Fruit fly (Drosophila melanogaster) whole organism, embryonic: ENCODE data around the gene CG6511.

Experiments
- Bdp1 ChIP-seq: fragments of 200-800 bp; sonication (Bioruptor generic); optimal IDR thresholded peaks from 3 replicates; lab custom pipeline; 2016; ENCODE audit warnings: missing biosample characterization, missing genetic modification characterization
- CG10209 ChIP-seq: fragments of 200-800 bp; sonication (Bioruptor generic); optimal IDR thresholded peaks from 3 replicates; lab custom pipeline; 2017; ENCODE audit warnings: missing biosample characterization, mild to moderate bottlenecking, missing genetic modification characterization, missing genetic modification reagents
- CG10543 ChIP-seq: fragments of 200-800 bp; sonication (Bioruptor generic); optimal IDR thresholded peaks from 3 replicates; lab custom pipeline; 2017; ENCODE audit warnings: missing biosample characterization, mild to moderate bottlenecking, missing genetic modification characterization, moderate library complexity
- CG11456 ChIP-seq: fragments of 200-800 bp; sonication (Bioruptor generic); IDR thresholded peaks from 3 replicates; pipeline ENCODE4 v1.3.6; 2022; ENCODE audit warnings: missing biosample characterization, missing genetic modification characterization
- CG12219 ChIP-seq: fragments of 200-800 bp; sonication (Bioruptor generic); optimal IDR thresholded peaks from 3 replicates; lab custom pipeline; 2018; ENCODE audit warnings: missing biosample characterization, mild to moderate bottlenecking, missing genetic modification characterization
- CG12391 ChIP-seq: fragments of 200-800 bp; sonication (Bioruptor generic); optimal IDR thresholded peaks from 3 replicates; lab custom pipeline; 2018; ENCODE audit warnings: missing biosample characterization, mild to moderate bottlenecking, missing genetic modification characterization, moderate library complexity
- CG13296 ChIP-seq: fragments of 200-800 bp; sonication (Bioruptor generic); optimal IDR thresholded peaks from 3 replicates; lab custom pipeline; 2018; ENCODE audit warnings: missing biosample characterization, mild to moderate bottlenecking, missing genetic modification characterization
- CG13775 ChIP-seq: fragments of 200-800 bp; sonication (Bioruptor generic); optimal IDR thresholded peaks from 3 replicates; lab custom pipeline; 2017; ENCODE audit warnings: missing biosample characterization, mild to moderate bottlenecking, missing genetic modification characterization
- CG17912 ChIP-seq: fragments of 200-800 bp; sonication (Bioruptor generic); optimal IDR thresholded peaks from 2 replicates; lab custom pipeline; 2018; ENCODE audit warnings: missing biosample characterization, mild to moderate bottlenecking, missing genetic modification characterization
- CG18599 ChIP-seq: fragments of 200-800 bp; sonication (Bioruptor generic); optimal IDR thresholded peaks from 3 replicates; lab custom pipeline; 2017; ENCODE audit warnings: missing biosample characterization, missing genetic modification characterization, mild to moderate bottlenecking, moderate library complexity, missing genetic modification reagents
- CG2116 ChIP-seq: fragments of 200-800 bp; sonication (Bioruptor generic); optimal IDR thresholded peaks from 3 replicates; lab custom pipeline; 2018; ENCODE audit warnings: missing biosample characterization, mild to moderate bottlenecking, missing genetic modification characterization
- CG31365 ChIP-seq: fragments of 200-800 bp; sonication (Bioruptor generic); optimal IDR thresholded peaks from 2 replicates; lab custom pipeline; 2018; ENCODE audit warnings: missing biosample characterization, mild to moderate bottlenecking, missing genetic modification characterization
- CG3163 ChIP-seq: fragments of 200-800 bp; sonication (Bioruptor generic); optimal IDR thresholded peaks from 3 replicates; lab custom pipeline; 2016; ENCODE audit warnings: missing biosample characterization, missing genetic modification characterization
- CG33557 ChIP-seq: fragments of 200-800 bp; sonication (Bioruptor generic); optimal IDR thresholded peaks from 2 replicates; lab custom pipeline; 2019; ENCODE audit warnings: missing biosample characterization, mild to moderate bottlenecking, missing genetic modification characterization, moderate library complexity
- CG3407 ChIP-seq: fragments of 200-800 bp; sonication (Bioruptor generic); optimal IDR thresholded peaks from 2 replicates; lab custom pipeline; 2018; ENCODE audit warnings: missing biosample characterization, mild to moderate bottlenecking, missing genetic modification characterization
- CG4360 ChIP-seq: fragments of 200-800 bp; sonication (Bioruptor generic); IDR thresholded peaks from 2 replicates; pipeline ENCODE4 v1.3.6; 2022; ENCODE audit warnings: missing biosample characterization, missing genetic modification characterization
- CG4820 ChIP-seq: fragments of 200-800 bp; sonication (Bioruptor generic); optimal IDR thresholded peaks from 3 replicates; lab custom pipeline; 2016; ENCODE audit warnings: missing biosample characterization, missing genetic modification characterization
- CG5245 ChIP-seq: fragments of 200-800 bp; sonication (Bioruptor generic); optimal IDR thresholded peaks from 3 replicates; lab custom pipeline; 2016; ENCODE audit warnings: missing biosample characterization, missing genetic modification characterization
- CG5953 ChIP-seq: fragments of 200-800 bp; sonication (Bioruptor generic); IDR thresholded peaks from 2 replicates; pipeline ENCODE4 v1.3.6; 2022; ENCODE audit warnings: missing biosample characterization, missing genetic modification characterization
- CG6683 ChIP-seq: fragments of 200-800 bp; sonication (Bioruptor generic); optimal IDR thresholded peaks from 2 replicates; lab custom pipeline; 2017; ENCODE audit warnings: missing biosample characterization, mild to moderate bottlenecking, missing genetic modification characterization, missing genetic modification reagents
- CG6689 ChIP-seq: fragments of 200-800 bp; sonication (Bioruptor generic); IDR thresholded peaks from 2 replicates; pipeline ENCODE4 v1.3.6; 2022; ENCODE audit warnings: missing biosample characterization, missing genetic modification characterization
- CG7556 ChIP-seq: fragments of 200-800 bp; sonication (Bioruptor generic); optimal IDR thresholded peaks from 2 replicates; lab custom pipeline; 2017; ENCODE audit warnings: missing biosample characterization, mild to moderate bottlenecking, missing genetic modification characterization
- CG7745 ChIP-seq: fragments of 200-800 bp; sonication (Bioruptor generic); optimal IDR thresholded peaks from 2 replicates; lab custom pipeline; 2018; ENCODE audit warnings: missing biosample characterization, mild to moderate bottlenecking, missing genetic modification characterization, moderate library complexity
- CG7839 ChIP-seq: fragments of 200-800 bp; sonication (Bioruptor generic); optimal IDR thresholded peaks from 3 replicates; lab custom pipeline; 2018; ENCODE audit warnings: missing biosample characterization, mild to moderate bottlenecking, missing genetic modification characterization, moderate library complexity
- CG8359 ChIP-seq: fragments of 200-800 bp; sonication (Bioruptor generic); optimal IDR thresholded peaks from 2 replicates; lab custom pipeline; 2017; ENCODE audit warnings: missing biosample characterization, mild to moderate bottlenecking, missing genetic modification characterization, borderline replicate concordance
- Camta ChIP-seq: fragments of 200-800 bp; sonication (Bioruptor generic); optimal IDR thresholded peaks from 2 replicates; lab custom pipeline; 2016; ENCODE audit warnings: missing biosample characterization, missing genetic modification characterization
- Dek ChIP-seq: fragments of 200-800 bp; sonication (Bioruptor generic); optimal IDR thresholded peaks from 3 replicates; lab custom pipeline; 2019; ENCODE audit warnings: missing biosample characterization, mild to moderate bottlenecking, missing genetic modification characterization, moderate library complexity
- GATAe ChIP-seq: fragments of 200-800 bp; sonication (Bioruptor generic); conservative IDR thresholded peaks from 2 replicates; pipeline ENCODE4 v1.3.6; 2022; ENCODE audit warnings: missing biosample characterization, missing genetic modification characterization
- HmgZ ChIP-seq: fragments of 200-800 bp; sonication (Bioruptor generic); optimal IDR thresholded peaks from 2 replicates; lab custom pipeline; 2018; ENCODE audit warnings: missing biosample characterization, mild to moderate bottlenecking, missing genetic modification characterization
- NC2α ChIP-seq: fragments of 200-800 bp; sonication (Bioruptor generic); optimal IDR thresholded peaks from 2 replicates; lab custom pipeline; 2016; ENCODE audit warnings: missing biosample characterization, missing genetic modification characterization
- Oaz ChIP-seq: fragments of 200-800 bp; sonication (Bioruptor generic); IDR thresholded peaks from 2 replicates; pipeline ENCODE4 v1.3.6; 2022; ENCODE audit warnings: missing biosample characterization, missing genetic modification characterization
- Ravus ChIP-seq: fragments of 200-800 bp; sonication (Bioruptor generic); IDR thresholded peaks from 2 replicates; pipeline ENCODE4 v1.3.6; 2022; ENCODE audit warnings: missing biosample characterization, missing genetic modification characterization
- abd-A ChIP-seq: fragments of 200-800 bp; sonication (Bioruptor generic); optimal IDR thresholded peaks from 3 replicates; lab custom pipeline; 2019; ENCODE audit warnings: missing biosample characterization, mild to moderate bottlenecking, missing genetic modification characterization, moderate library complexity
- az2 ChIP-seq: fragments of 200-800 bp; sonication (Bioruptor generic); optimal IDR thresholded peaks from 3 replicates; lab custom pipeline; 2016; ENCODE audit warnings: missing biosample characterization, missing genetic modification characterization
- cas ChIP-seq: fragments of 200-800 bp; sonication (Bioruptor generic); IDR thresholded peaks from 2 replicates; pipeline ENCODE4 v1.3.6; 2022; ENCODE audit warnings: missing biosample characterization, missing genetic modification characterization
- chm ChIP-seq: fragments of 200-800 bp; sonication (Bioruptor generic); IDR thresholded peaks from 2 replicates; pipeline ENCODE4 v1.3.6; 2022; ENCODE audit warnings: missing biosample characterization, missing genetic modification characterization
- chn ChIP-seq: fragments of 200-800 bp; sonication (Bioruptor generic); optimal IDR thresholded peaks from 2 replicates; lab custom pipeline; 2016; ENCODE audit warnings: missing biosample characterization, missing genetic modification characterization
- dan ChIP-seq: fragments of 200-800 bp; sonication (Bioruptor generic); IDR thresholded peaks from 2 replicates; pipeline ENCODE4 v1.3.6; 2022; ENCODE audit warnings: missing biosample characterization, missing genetic modification characterization
- disco-r ChIP-seq: fragments of 200-800 bp; sonication (Bioruptor generic); optimal IDR thresholded peaks from 2 replicates; lab custom pipeline; 2016; ENCODE audit warnings: missing biosample characterization, missing genetic modification characterization
- dysf ChIP-seq: fragments of 200-800 bp; sonication (Bioruptor generic); IDR thresholded peaks from 3 replicates; pipeline ENCODE4 v1.3.6; 2022; ENCODE audit warnings: missing biosample characterization, missing genetic modification characterization
- lilli ChIP-seq: fragments of 200-800 bp; sonication (Bioruptor generic); optimal IDR thresholded peaks from 3 replicates; lab custom pipeline; 2016; ENCODE audit warnings: missing biosample characterization, missing genetic modification characterization
- row ChIP-seq: fragments of 200-800 bp; sonication (Bioruptor generic); IDR thresholded peaks from 3 replicates; pipeline ENCODE4 v1.3.6; 2022; ENCODE audit warnings: missing biosample characterization, missing genetic modification characterization
- sc ChIP-seq, 3 experiments: fragments of >200 bp in 2 of 3; fragments of 200-800 bp in 1 of 3; sonication (Bioruptor generic) in 1 of 3; optimal IDR thresholded peaks; 2 replicates in 2 of 3; 3 replicates in 1 of 3; lab custom pipeline; 2017; ENCODE audit warnings: mild to moderate bottlenecking in 1 of 3, missing biosample characterization in 1 of 3, missing genetic modification characterization in 1 of 3, missing genetic modification reagents in 1 of 3
- sens ChIP-seq: fragments of 200-800 bp; sonication (Bioruptor generic); peaks from one replicate; lab custom pipeline; 2016; ENCODE audit warnings: missing biosample characterization, missing genetic modification characterization
- tna ChIP-seq: fragments of 200-800 bp; sonication (Bioruptor generic); IDR thresholded peaks from 2 replicates; pipeline ENCODE4 v1.3.6; 2022; ENCODE audit warnings: missing biosample characterization, missing genetic modification characterization; ENCODE audit not compliant: partially characterized antibody
- tup ChIP-seq: fragments of 200-800 bp; sonication (Bioruptor generic); optimal IDR thresholded peaks from 2 replicates; lab custom pipeline; 2016; ENCODE audit warnings: missing biosample characterization, mild to moderate bottlenecking, missing genetic modification characterization, moderate library complexity
- twi ChIP-seq: fragments of 200-800 bp; optimal IDR thresholded peaks from 2 replicates; lab custom pipeline; 2019; ENCODE audit warnings: missing biosample characterization, mild to moderate bottlenecking, missing genetic modification characterization, moderate library complexity
- unc-4 ChIP-seq: fragments of 200-800 bp; sonication (Bioruptor generic); IDR thresholded peaks from 2 replicates; pipeline ENCODE4 v1.3.6; 2022; ENCODE audit warnings: missing biosample characterization, missing genetic modification characterization; ENCODE audit not compliant: partially characterized antibody
- wdn ChIP-seq: fragments of 200-800 bp; sonication (Bioruptor generic); IDR thresholded peaks from 2 replicates; pipeline ENCODE4 v1.3.6; 2022; ENCODE audit warnings: missing biosample characterization, missing genetic modification characterization

Gene CG6511

DNA sequence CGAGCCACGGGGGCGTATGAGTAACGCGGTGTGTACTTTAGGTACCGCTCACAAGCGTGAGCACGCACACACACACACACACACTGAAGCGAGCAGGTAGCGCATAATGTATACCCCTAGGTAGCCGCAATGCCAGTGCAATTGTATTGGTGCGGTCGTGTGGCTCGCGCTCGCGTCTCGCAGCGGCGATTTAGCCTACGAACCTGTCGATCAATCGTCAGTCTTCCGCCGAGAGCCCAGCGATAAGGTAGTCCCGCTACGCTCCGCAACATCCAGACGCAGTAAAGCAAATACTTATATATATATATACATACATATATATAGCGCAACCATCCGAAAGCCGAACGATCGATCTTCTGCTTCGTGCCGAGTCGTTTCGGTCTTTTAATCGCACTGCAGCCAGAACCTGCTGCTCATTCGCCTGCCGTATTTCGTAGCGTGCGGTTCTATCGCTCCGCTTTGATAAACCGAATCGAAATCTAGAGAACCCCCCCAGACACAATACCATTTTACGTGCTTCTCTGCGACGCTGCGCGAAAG is 45.5 kb upstream of the CG6511 start, which contains the start of gene hry:
TSS of gene hry (plus strand) at position 215 of the 540 bp plus-strand sequence.
- TF ChIP-seq wdn (no peak), lilli (GFP tag; lab: Kevin White, UChicago) (peak; percentile 44), row (GFP tag; lab: Robert Waterston, UW) (peak; percentile 24; the same call in 1 of the 3 replicates), CG3163 (GFP tag; lab: Kevin White, UChicago) (no peak), CG7839 (tag; lab: Kevin White, UChicago) (peak; percentile 19), sc (optimal IDR thresholded peaks at IDR 0.05; lab: Kevin White, UChicago) (no peak), sc (GFP tag; optimal IDR thresholded peaks at IDR 0.05; lab: Kevin White, UChicago) (peak; percentile 10), chm (GFP tag; lab: Robert Waterston, UW) (peak; percentile 69), az2 (GFP tag; lab: Kevin White, UChicago) (no peak), sens (peak; percentile 79), CG13775 (peak; percentile 27), Dek (tag; lab: Kevin White, UChicago) (peak; percentile 17), Camta (no peak), CG5245 (GFP tag; lab: Kevin White, UChicago) (peak; percentile 92), dysf (GFP tag; lab: Robert Waterston, UW) (0 out of 3 replicates have a peak, but pooled peaks have one; percentile 25), CG7745 (tag; lab: Kevin White, UChicago) (peak; percentile 4), CG6683 (GFP tag; lab: Kevin White, UChicago) (peak; percentile 11), NC2α (peak; percentile 11), CG3407 (peak; percentile 29), unc-4 (GFP tag; lab: Robert Waterston, UW) (peak; percentile 34; the same call in 1 of the 2 replicates), CG4820 (no peak), disco-r (GFP tag; lab: Kevin White, UChicago) (no peak), CG10209 (GFP tag; lab: Kevin White, UChicago) (peak; percentile 40), tna (GFP tag; lab: Robert Waterston, UW) (0 out of 2 replicates have a peak, but pooled peaks have one; percentile 32), HmgZ (tag; lab: Kevin White, UChicago) (peak; percentile 42), CG12219 (GFP tag; lab: Kevin White, UChicago) (peak; percentile 10), CG17912 (GFP tag; lab: Kevin White, UChicago) (peak; percentile 63), CG2116 (peak; percentile 20), cas (GFP tag; lab: Robert Waterston, UW) (0 out of 2 replicates have a peak, but pooled peaks have one; percentile 27), GATAe (GFP tag; lab: Robert Waterston, UW) (peak; percentile 61; the same call in 1 of the 2 replicates), CG7556 (GFP tag; lab: Kevin White, UChicago) (no peak), CG10543 (GFP tag; lab: Kevin White, UChicago) (peak; percentile 99), CG8359 (GFP tag; lab: Kevin White, UChicago) (peak; percentile 88), Ravus (GFP tag; lab: Robert Waterston, UW) (no peak), CG31365 (tag; lab: Kevin White, UChicago) (peak; percentile 1), CG4360 (GFP tag; lab: Robert Waterston, UW) (peak; percentile 15; the same call in 1 of the 2 replicates), CG12391 (tag; lab: Kevin White, UChicago) (peak; percentile 37), CG11456 (GFP tag; lab: Robert Waterston, UW) (peak; percentile 52; the same call in 1 of the 3 replicates), abd-A (tag; lab: Kevin White, UChicago) (peak; percentile 88), Bdp1 (GFP tag; lab: Kevin White, UChicago) (no peak), Oaz (GFP tag; lab: Robert Waterston, UW) (no peak), CG18599 (GFP tag; lab: Kevin White, UChicago) (peak; percentile 67), CG5953 (GFP tag; lab: Robert Waterston, UW) (peak; percentile 48; the same call in 1 of the 2 replicates), CG33557 (peak; percentile 49), tup (GFP tag; lab: Kevin White, UChicago) (peak; percentile 45), CG13296 (GFP tag; lab: Kevin White, UChicago) (peak; percentile 52), twi (tag; lab: Kevin White, UChicago) (peak; percentile 56), chn (GFP tag; lab: Kevin White, UChicago) (peak; percentile 13), dan (GFP tag; lab: Robert Waterston, UW) (no peak), CG6689 (GFP tag; lab: Robert Waterston, UW) (peak; percentile 36; the same call in 1 of the 2 replicates)
